Fruit fly (Drosophila melanogaster): ENCODE measurements around the gene CG44001.

CG44001 gene

DNA sequence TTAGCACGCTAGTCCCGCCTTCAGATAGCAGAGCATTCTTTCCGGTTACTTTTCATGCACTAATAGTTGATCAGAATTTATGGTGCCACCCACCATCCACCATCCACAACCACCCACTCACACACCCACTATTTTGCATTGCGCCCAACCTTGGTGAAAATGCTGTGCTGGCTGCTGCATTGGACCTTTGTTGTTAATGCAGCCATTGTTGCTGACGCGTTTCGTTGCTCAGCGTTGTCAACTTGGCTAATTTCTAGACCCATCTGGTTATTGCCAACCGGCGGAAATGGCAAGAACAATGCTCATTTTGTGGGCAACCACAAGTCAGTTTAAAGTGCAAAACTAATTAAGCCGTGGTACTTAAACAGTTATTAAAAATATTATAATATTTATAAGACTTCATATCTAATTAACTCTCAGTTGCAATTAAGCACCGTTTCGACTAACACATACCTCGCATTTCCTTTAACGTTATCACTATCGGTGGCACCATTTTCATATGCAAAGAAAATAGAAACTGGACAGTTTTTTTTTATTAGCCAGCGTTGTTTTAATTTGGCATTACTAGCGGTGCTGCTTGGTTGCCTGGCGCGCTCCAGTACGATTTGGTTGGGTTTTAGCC lies 45.7 kb downstream of the CG44001 start:
- no peak for TF ChIP-seq CG17801 (GFP tag; optimal IDR thresholded peaks at IDR 0.05; ENCODE audit: partially characterized antibody)

DNA sequence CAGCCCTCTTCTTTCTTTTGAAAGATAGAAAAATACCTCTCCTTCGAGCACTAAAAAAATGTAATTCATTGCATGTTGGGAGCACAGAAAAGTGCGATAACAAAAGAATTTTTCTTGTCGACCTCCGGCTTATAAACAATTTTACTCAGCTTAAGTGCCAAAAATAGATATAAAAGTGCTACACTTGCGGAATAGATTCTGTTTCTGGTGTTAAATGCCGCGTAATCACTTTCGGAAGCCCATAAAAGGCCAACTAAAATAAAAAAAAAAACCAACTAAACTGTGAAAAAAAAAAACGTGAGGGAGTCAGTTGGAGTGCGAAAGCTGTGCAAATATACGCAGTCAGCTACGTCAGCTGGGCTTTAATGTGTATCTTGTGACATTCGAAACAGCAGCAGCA lies 46.6 kb downstream of the CG44001 start:
- peak; percentile 12 for TF ChIP-seq CG17801 (GFP tag; optimal IDR thresholded peaks at IDR 0.05; ENCODE audit: partially characterized antibody)

- no peak for TF ChIP-seq CG17801 (GFP tag; optimal IDR thresholded peaks at IDR 0.05; ENCODE audit: partially characterized antibody)
Measured at dm6 chr2L:5090352-5090751, 47.3 kb downstream of the CG44001 start.

dm6 chr2L:5092145-5092544 lies 49.1 kb downstream of the CG44001 start:
- no peak for TF ChIP-seq CG17801 (GFP tag; optimal IDR thresholded peaks at IDR 0.05; ENCODE audit: partially characterized antibody)

DNA sequence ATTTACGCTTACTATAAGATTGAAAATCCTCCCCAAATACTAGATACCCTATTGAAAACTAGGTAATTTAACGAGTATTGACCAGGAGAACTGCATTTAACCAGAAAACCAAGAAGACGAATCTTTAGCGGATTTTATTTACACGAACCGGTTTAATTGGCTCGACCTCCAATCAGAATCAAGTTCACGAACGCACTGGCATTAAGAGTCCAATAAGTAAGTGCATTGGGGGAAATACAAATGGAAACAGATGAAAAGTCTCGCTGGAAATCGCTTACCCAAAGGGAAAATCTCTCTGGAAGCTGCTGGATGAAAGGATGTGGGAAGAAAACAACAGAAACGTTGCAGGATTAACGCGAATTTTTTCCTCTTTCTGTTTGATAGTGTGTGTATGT lies 49.5 kb downstream of the CG44001 start:
- no peak for TF ChIP-seq CG17801 (GFP tag; optimal IDR thresholded peaks at IDR 0.05; ENCODE audit: partially characterized antibody)

DNA sequence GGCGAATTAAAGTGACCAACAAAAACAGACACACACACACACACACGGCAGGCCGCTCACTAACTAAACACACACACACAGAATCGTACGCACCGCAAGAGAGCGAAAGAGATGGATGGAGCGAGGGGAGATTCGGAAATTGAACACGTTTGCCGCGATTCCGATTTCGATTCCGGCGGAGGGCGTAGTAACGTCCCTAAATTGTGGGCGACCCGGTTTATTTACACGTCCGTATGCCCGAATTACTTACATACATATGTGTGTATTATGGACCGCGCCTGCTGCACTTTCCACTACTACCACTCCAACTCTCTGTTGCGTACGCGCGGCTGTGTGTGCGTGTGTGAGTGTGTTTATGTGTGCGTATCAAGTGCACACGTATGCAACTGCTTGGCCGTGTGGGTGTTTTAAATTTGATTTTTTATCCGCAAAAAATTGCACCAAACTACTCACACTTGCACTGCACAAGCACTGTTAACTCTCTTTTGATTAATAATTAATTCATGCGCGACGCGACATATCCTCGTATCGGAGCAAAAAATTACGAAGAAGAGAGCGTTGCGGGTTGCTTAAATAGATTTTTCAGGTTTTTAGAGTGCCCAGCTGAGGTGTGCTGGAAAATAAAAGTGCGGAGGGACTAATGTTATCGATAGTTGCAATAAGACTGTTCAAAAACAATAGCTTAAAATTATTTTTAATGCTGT lies 50.1 kb downstream of the CG44001 start, which contains the start of gene Pgant5:
TSS of gene Pgant5 (minus strand) at position 601 of the 704 bp plus-strand sequence.
- peak; percentile 47 for TF ChIP-seq CG17801 (GFP tag; optimal IDR thresholded peaks at IDR 0.05; ENCODE audit: partially characterized antibody)

dm6 chr2L:5093772-5094350 lies 50.8 kb downstream of the CG44001 start, which contains the start of gene CG5828:
Gene CG5828, plus strand, starts transcription at chr2L:5093976.
- no peak for TF ChIP-seq CG17801 (GFP tag; optimal IDR thresholded peaks at IDR 0.05; ENCODE audit: partially characterized antibody)

- TF ChIP-seq CG17801 (GFP tag; optimal IDR thresholded peaks at IDR 0.05; ENCODE audit: partially characterized antibody): peak; percentile 68
Measured at dm6 chr2L:5095350-5095962, 52.4 kb downstream of the CG44001 start.

- peak; percentile 5 for TF ChIP-seq CG17801 (GFP tag; optimal IDR thresholded peaks at IDR 0.05; ENCODE audit: partially characterized antibody)
Measured at dm6 chr2L:5096222-5096621, 53.2 kb downstream of the CG44001 start, which contains the start of gene CG4230. Gene CG4230, plus strand, starts transcription at chr2L:5096227.

DNA sequence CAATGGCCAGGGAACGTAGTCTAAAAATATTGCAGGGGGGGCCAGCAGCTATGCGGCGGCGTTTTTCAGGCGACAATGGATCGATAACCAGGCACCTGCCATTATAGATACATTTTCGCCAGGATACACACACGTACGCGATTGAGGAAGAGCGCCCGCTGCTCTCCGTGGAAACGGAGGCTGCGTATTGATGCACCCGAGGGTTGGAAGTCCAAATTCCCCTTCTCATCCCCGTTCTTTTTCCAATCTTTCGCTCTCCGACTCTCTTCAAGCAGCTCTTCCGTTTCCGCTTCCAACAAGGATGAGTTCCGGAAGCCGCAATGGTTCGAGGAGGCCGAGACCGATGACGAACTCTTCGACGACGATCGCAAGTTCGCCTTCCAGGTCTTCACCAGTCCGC lies 53.7 kb downstream of the CG44001 start:
- TF ChIP-seq CG17801 (GFP tag; optimal IDR thresholded peaks at IDR 0.05; ENCODE audit: partially characterized antibody): no peak
